Worm (Caenorhabditis elegans) whole organism, L2 larva: ENCODE data around the gene Y17D7B.2.

Source experiments
- alr-1 ChIP-seq: fragments of 150-350 bp; optimal IDR thresholded peaks from 2 replicates; lab custom pipeline; 2014; ENCODE audit warnings: missing biosample characterization, missing genetic modification characterization
- aly-2 ChIP-seq: fragments of 150-350 bp; optimal IDR thresholded peaks from 2 replicates; lab custom pipeline; 2014; ENCODE audit warnings: missing biosample characterization, missing genetic modification characterization
- blmp-1 ChIP-seq: sonication (generic microtip); optimal IDR thresholded peaks from 2 replicates; lab custom pipeline; 2017; ENCODE audit warnings: missing genetic modification characterization, mild to moderate bottlenecking, missing compliant biosample characterization, antibody characterized with exemption, moderate library complexity; ENCODE audit not compliant: insufficient read depth
- lin-39 ChIP-seq: fragments of 150-350 bp; optimal IDR thresholded peaks from 2 replicates; lab custom pipeline; 2014; ENCODE audit warnings: missing biosample characterization, missing genetic modification reagents, missing genetic modification characterization
- lsy-2 ChIP-seq, 2 experiments: fragments of 150-350 bp in 1 of 2; sonication (generic microtip) in 1 of 2; optimal IDR thresholded peaks; 2 replicates each; lab custom pipeline; 2014 to 2017; ENCODE audit warnings: missing biosample characterization in 2 of 2, missing genetic modification characterization in 2 of 2
- nhr-11 ChIP-seq: fragments of 150-350 bp; optimal IDR thresholded peaks from 2 replicates; lab custom pipeline; 2014; ENCODE audit warnings: missing biosample characterization, missing genetic modification characterization
- nhr-12 ChIP-seq: fragments of 150-350 bp; optimal IDR thresholded peaks from 2 replicates; lab custom pipeline; 2014; ENCODE audit warnings: missing biosample characterization, missing genetic modification characterization
- nhr-25 ChIP-seq: fragments of 150-350 bp; sonication (generic microtip); optimal IDR thresholded peaks from 3 replicates; lab custom pipeline; 2014; ENCODE audit warnings: missing biosample characterization, missing genetic modification characterization
- snpc-4 ChIP-seq: fragments of 150-350 bp; optimal IDR thresholded peaks from 2 replicates; lab custom pipeline; 2014; ENCODE audit warnings: missing biosample characterization, missing genetic modification characterization
- unc-62 ChIP-seq: fragments of 150-350 bp; optimal IDR thresholded peaks from 2 replicates; lab custom pipeline; 2014; ENCODE audit warnings: missing biosample characterization, missing genetic modification reagents, missing genetic modification characterization
- zag-1 ChIP-seq: fragments of 150-350 bp; optimal IDR thresholded peaks from 2 replicates; lab custom pipeline; 2014; ENCODE audit warnings: missing biosample characterization, missing genetic modification characterization

ce11 chrV:18808621-18809020 lies 21.1 kb downstream of the Y17D7B.2 start, which contains the start of gene C54E10.6:
- TF ChIP-seq lin-39 (tag; lab: Kevin White, UChicago) (no peak), unc-62 (no peak), nhr-12 (no peak), nhr-11 (no peak), aly-2 (tag; lab: Kevin White, UChicago) (no peak), snpc-4 (tag; lab: Kevin White, UChicago) (no peak), blmp-1 (tag; lab: Kevin White, UChicago) (no peak), alr-1 (no peak), zag-1 (tag; lab: Kevin White, UChicago) (no peak), nhr-25 (tag; lab: Kevin White, UChicago) (no peak), lsy-2 (tag; optimal IDR thresholded peaks at IDR 0.05; lab: Kevin White, UChicago) (peak in 1 of 2 experiments; percentile 8)
